Worm (Caenorhabditis elegans): ENCODE data around the gene F07C6.2.

The F07C6.2 gene

ce11 chrIV:12831609-12832500 is 40.9 kb downstream of the F07C6.2 start:
- TF ChIP-seq ces-1 (GFP tag; optimal IDR thresholded peaks at IDR 0.05) (no peak), lsy-2 (tag; optimal IDR thresholded peaks at IDR 0.05) (peak; percentile 85), elt-1 (tag; optimal IDR thresholded peaks at IDR 0.05; ENCODE audit: borderline replicate concordance, insufficient read depth) (no peak)

ce11 chrIV:12833698-12834416 is 42.9 kb downstream of the F07C6.2 start:
- TF ChIP-seq hlh-1 (tag; optimal IDR thresholded peaks at IDR 0.05) (peak; percentile 92), lin-13 (tag; optimal IDR thresholded peaks at IDR 0.05) (no peak)

- TF ChIP-seq lin-32 (GFP tag; optimal IDR thresholded peaks at IDR 0.05) = no peak
- TF ChIP-seq lsy-2 (tag; optimal IDR thresholded peaks at IDR 0.05) = peak; percentile 3
Observed at ce11 chrIV:12834417-12834731, 43.4 kb downstream of the F07C6.2 start.

ce11 chrIV:12835363-12835762 is 44.4 kb downstream of the F07C6.2 start:
- TF ChIP-seq mls-2 (tag; optimal IDR thresholded peaks at IDR 0.05) (no peak), zip-8 (tag; optimal IDR thresholded peaks at IDR 0.05) (no peak), nhr-237 (tag; optimal IDR thresholded peaks at IDR 0.05) (no peak), bed-3 (GFP tag; optimal IDR thresholded peaks at IDR 0.05) (no peak), drap-1 (GFP tag; optimal IDR thresholded peaks at IDR 0.05) (no peak), hlh-1 (tag; optimal IDR thresholded peaks at IDR 0.05) (no peak), M03D4.4 (tag; optimal IDR thresholded peaks at IDR 0.05) (no peak), sem-2 (GFP tag; optimal IDR thresholded peaks at IDR 0.05) (no peak), blmp-1 (tag; optimal IDR thresholded peaks at IDR 0.05) (no peak), nhr-76 (tag; optimal IDR thresholded peaks at IDR 0.05) (no peak), ceh-83 (GFP tag; optimal IDR thresholded peaks at IDR 0.05) (no peak), unc-39 (tag; optimal IDR thresholded peaks at IDR 0.05) (no peak)

ce11 chrIV:12836208-12836607 is 45.2 kb downstream of the F07C6.2 start, which contains the start of gene M02B1.3:
Gene M02B1.3, plus strand, starts transcription at chrIV:12836508.
- TF ChIP-seq sem-2 (GFP tag; optimal IDR thresholded peaks at IDR 0.05) = no peak
- no peak for TF ChIP-seq nhr-28 (tag; optimal IDR thresholded peaks at IDR 0.05)
- no peak for TF ChIP-seq mab-5 (tag; optimal IDR thresholded peaks at IDR 0.05)

ce11 chrIV:12840348-12840747 is 49.4 kb downstream of the F07C6.2 start:
- TF ChIP-seq hlh-1 (tag; optimal IDR thresholded peaks at IDR 0.05) = no peak
- no peak for TF ChIP-seq nhr-28 (tag; optimal IDR thresholded peaks at IDR 0.05)
- no peak for TF ChIP-seq bed-3 (GFP tag; optimal IDR thresholded peaks at IDR 0.05)
- no peak for TF ChIP-seq ces-1 (GFP tag; optimal IDR thresholded peaks at IDR 0.05)
- no peak for TF ChIP-seq drap-1 (GFP tag; optimal IDR thresholded peaks at IDR 0.05)
- no peak for TF ChIP-seq lsy-2 (tag; optimal IDR thresholded peaks at IDR 0.05)
- TF ChIP-seq nhr-2 (tag; optimal IDR thresholded peaks at IDR 0.05) = no peak
- TF ChIP-seq sptf-1 (tag; optimal IDR thresholded peaks at IDR 0.05) = no peak
- TF ChIP-seq unc-62 (GFP tag; optimal IDR thresholded peaks at IDR 0.05) = no peak
- no peak for TF ChIP-seq sem-2 (GFP tag; optimal IDR thresholded peaks at IDR 0.05)
- no peak for TF ChIP-seq lin-13 (tag; optimal IDR thresholded peaks at IDR 0.05)
- no peak for TF ChIP-seq blmp-1 (tag; optimal IDR thresholded peaks at IDR 0.05)
- no peak for TF ChIP-seq nhr-237 (tag; optimal IDR thresholded peaks at IDR 0.05)
- TF ChIP-seq tbx-8 (GFP tag; optimal IDR thresholded peaks at IDR 0.05) = no peak
- no peak for TF ChIP-seq mls-2 (tag; optimal IDR thresholded peaks at IDR 0.05)
- no peak for TF ChIP-seq mab-5 (tag; optimal IDR thresholded peaks at IDR 0.05)
- no peak for TF ChIP-seq flh-1 (GFP tag; optimal IDR thresholded peaks at IDR 0.05)
- no peak for TF ChIP-seq lin-32 (GFP tag; optimal IDR thresholded peaks at IDR 0.05)
- no peak for TF ChIP-seq M03D4.4 (tag; optimal IDR thresholded peaks at IDR 0.05)
- TF ChIP-seq cnd-1 (tag; optimal IDR thresholded peaks at IDR 0.05) = no peak

- TF ChIP-seq snpc-4 (tag; optimal IDR thresholded peaks at IDR 0.05) (no peak), lin-32 (GFP tag; optimal IDR thresholded peaks at IDR 0.05) (no peak), ceh-39 (tag; optimal IDR thresholded peaks at IDR 0.05) (no peak), nhr-12 (tag; optimal IDR thresholded peaks at IDR 0.05) (no peak), unc-62 (GFP tag; optimal IDR thresholded peaks at IDR 0.05) (no peak), sptf-1 (tag; optimal IDR thresholded peaks at IDR 0.05) (no peak), lin-13 (tag; optimal IDR thresholded peaks at IDR 0.05) (no peak), ham-2 (GFP tag; optimal IDR thresholded peaks at IDR 0.05) (no peak), ztf-11 (tag; optimal IDR thresholded peaks at IDR 0.05) (no peak), elt-3 (tag; optimal IDR thresholded peaks at IDR 0.05) (no peak)
Observed at ce11 chrIV:12840873-12841272, 49.9 kb downstream of the F07C6.2 start.
